Worm (Caenorhabditis elegans) whole organism, L2 larva: ENCODE data around the gene mdt-26.

ENCODE experiments used
- R02D3.7 ChIP-seq: fragments of 150-350 bp; optimal IDR thresholded peaks from 2 replicates; lab custom pipeline; 2014; ENCODE audit warnings: missing biosample characterization, missing genetic modification characterization
- ama-1 ChIP-seq: fragments of 150-350 bp; optimal IDR thresholded peaks from 2 replicates; lab custom pipeline; 2018; ENCODE audit warnings: inconsistent platforms
- dmd-4 ChIP-seq: sonication (generic microtip); optimal IDR thresholded peaks from 2 replicates; lab custom pipeline; 2017; ENCODE audit warnings: missing biosample characterization, missing genetic modification characterization
- egl-27 ChIP-seq: sonication (generic microtip); optimal IDR thresholded peaks from 3 replicates; lab custom pipeline; 2017; ENCODE audit warnings: missing biosample characterization, missing genetic modification reagents, missing genetic modification characterization
- fos-1 ChIP-seq: fragments of 150-350 bp; optimal IDR thresholded peaks from 2 replicates; lab custom pipeline; 2014; ENCODE audit warnings: missing biosample characterization, missing genetic modification characterization
- lin-39 ChIP-seq: fragments of 150-350 bp; optimal IDR thresholded peaks from 2 replicates; lab custom pipeline; 2014; ENCODE audit warnings: missing biosample characterization, missing genetic modification reagents, missing genetic modification characterization
- nhr-11 ChIP-seq: fragments of 150-350 bp; optimal IDR thresholded peaks from 2 replicates; lab custom pipeline; 2014; ENCODE audit warnings: missing biosample characterization, missing genetic modification characterization
- nhr-12 ChIP-seq: fragments of 150-350 bp; optimal IDR thresholded peaks from 2 replicates; lab custom pipeline; 2014; ENCODE audit warnings: missing biosample characterization, missing genetic modification characterization
- sem-4 ChIP-seq: fragments of 150-350 bp; optimal IDR thresholded peaks from 2 replicates; lab custom pipeline; 2014; ENCODE audit warnings: missing biosample characterization, missing genetic modification reagents, missing genetic modification characterization
- snpc-4 ChIP-seq: fragments of 150-350 bp; optimal IDR thresholded peaks from 2 replicates; lab custom pipeline; 2014; ENCODE audit warnings: missing biosample characterization, missing genetic modification characterization
- ztf-11 ChIP-seq: sonication (generic microtip); optimal IDR thresholded peaks from 2 replicates; lab custom pipeline; 2017; ENCODE audit warnings: missing biosample characterization, missing genetic modification characterization
- ztf-4 ChIP-seq: fragments of 150-350 bp; optimal IDR thresholded peaks from 2 replicates; lab custom pipeline; 2014; ENCODE audit warnings: missing biosample characterization, missing genetic modification characterization

ce11 chrII:5697338-5697737 lies 36.4 kb downstream of the mdt-26 start:
- TF ChIP-seq ztf-4 (tag; lab: Kevin White, UChicago) (no peak), snpc-4 (tag; lab: Kevin White, UChicago) (no peak), fos-1 (no peak), nhr-12 (no peak), egl-27 (no peak), ztf-11 (tag; lab: Kevin White, UChicago) (no peak), sem-4 (no peak), nhr-11 (tag; lab: Kevin White, UChicago) (no peak), R02D3.7 (tag; lab: Kevin White, UChicago) (no peak), dmd-4 (no peak), lin-39 (no peak), ama-1 (no peak)
